Worm (Caenorhabditis elegans): ENCODE measurements around the gene srbc-45.

srbc-45 gene

ce11 chrV:12803274-12803673 is at the start of gene srbc-45:
Gene srbc-45 (plus strand): TSS chrV:12803574.
- no peak for TF ChIP-seq zim-3 (tag; optimal IDR thresholded peaks at IDR 0.05)
- no peak for TF ChIP-seq sea-2 (GFP tag; IDR thresholded peaks at IDR 0.05)
- TF ChIP-seq lin-35 (GFP tag; optimal IDR thresholded peaks at IDR 0.05): no peak
- TF ChIP-seq hsf-1 (GFP tag; IDR thresholded peaks at IDR 0.05): no peak
- no peak for TF ChIP-seq tbx-9 (tag; optimal IDR thresholded peaks at IDR 0.05; ENCODE audit: borderline replicate concordance)
- TF ChIP-seq somi-1 (GFP tag; optimal IDR thresholded peaks at IDR 0.05): no peak
- no peak for TF ChIP-seq dox-1 (GFP tag; IDR thresholded peaks at IDR 0.05)
- no peak for TF ChIP-seq F55B11.4 (tag; optimal IDR thresholded peaks at IDR 0.05; ENCODE audit: borderline replicate concordance, insufficient read depth)
- no peak for TF ChIP-seq Y56A3A.18 (GFP tag; IDR thresholded peaks at IDR 0.05)
- TF ChIP-seq attf-3 (GFP tag; conservative IDR thresholded peaks at IDR 0.05): no peak
- TF ChIP-seq T07F8.4 (tag; optimal IDR thresholded peaks at IDR 0.05): no peak
- no peak for TF ChIP-seq dpff-1 (tag; optimal IDR thresholded peaks at IDR 0.05)
- TF ChIP-seq lin-40 (tag; optimal IDR thresholded peaks at IDR 0.05): no peak

- TF ChIP-seq ztf-6 (GFP tag; IDR thresholded peaks at IDR 0.05) (no peak), mel-28 (tag; optimal IDR thresholded peaks at IDR 0.05; ENCODE audit: borderline replicate concordance) (no peak), aptf-2 (GFP tag; conservative IDR thresholded peaks at IDR 0.05) (no peak), lag-1 (GFP tag; IDR thresholded peaks at IDR 0.05) (no peak), cebp-2 (GFP tag; IDR thresholded peaks at IDR 0.05) (no peak), ztf-26 (tag; optimal IDR thresholded peaks at IDR 0.05) (no peak), Y53F4B.3 (GFP tag; IDR thresholded peaks at IDR 0.05) (no peak), F55B11.4 (tag; optimal IDR thresholded peaks at IDR 0.05; ENCODE audit: borderline replicate concordance, insufficient read depth) (no peak), nhr-90 (tag; optimal IDR thresholded peaks at IDR 0.05) (no peak), chd-7 (tag; optimal IDR thresholded peaks at IDR 0.05) (no peak), aptf-3 (GFP tag; IDR thresholded peaks at IDR 0.05) (no peak), sdz-38 (tag; optimal IDR thresholded peaks at IDR 0.05) (no peak), hmg-1.2 (GFP tag; IDR thresholded peaks at IDR 0.05) (no peak), sptf-2 (GFP tag; optimal IDR thresholded peaks at IDR 0.05) (no peak), madf-3 (GFP tag; IDR thresholded peaks at IDR 0.05) (no peak), ets-4 (GFP tag; optimal IDR thresholded peaks at IDR 0.05) (no peak), unc-130 (GFP tag; optimal IDR thresholded peaks at IDR 0.05) (no peak)
Observed at ce11 chrV:12754839-12755238, 48.5 kb upstream of the srbc-45 start, which contains the start of gene gpa-13. Gene gpa-13 (minus strand): TSS chrV:12754939.

- TF ChIP-seq let-607 (tag; optimal IDR thresholded peaks at IDR 0.05): no peak
- TF ChIP-seq pha-4 (tag; optimal IDR thresholded peaks at IDR 0.05): no peak
- TF ChIP-seq lin-26 (GFP tag; IDR thresholded peaks at IDR 0.05): no peak
- TF ChIP-seq madf-10 (tag; optimal IDR thresholded peaks at IDR 0.05): no peak
- no peak for TF ChIP-seq B0035.1 (tag; optimal IDR thresholded peaks at IDR 0.05)
- no peak for TF ChIP-seq F57C9.4 (tag; optimal IDR thresholded peaks at IDR 0.05)
- no peak for TF ChIP-seq lir-1 (GFP tag; conservative IDR thresholded peaks at IDR 0.05)
- no peak for TF ChIP-seq ztf-3 (GFP tag; optimal IDR thresholded peaks at IDR 0.05)
- no peak for TF ChIP-seq akir-1 (GFP tag; optimal IDR thresholded peaks at IDR 0.05)
- TF ChIP-seq cebp-1 (GFP tag; IDR thresholded peaks at IDR 0.05): no peak
- TF ChIP-seq cebp-1 (tag; optimal IDR thresholded peaks at IDR 0.05): no peak
Observed at ce11 chrV:12759660-12760059, 43.7 kb upstream of the srbc-45 start, which contains the start of gene papl-1. Gene papl-1 (minus strand): TSS chrV:12759760.
